Fruit fly (Drosophila melanogaster) whole organism, embryonic: Measurements from ENCODE around the gene CG4757.

Source experiments
- CG1024 ChIP-seq: fragments of 200-800 bp; sonication (Bioruptor generic); IDR thresholded peaks from 2 replicates; pipeline ENCODE4 v1.3.6; 2022; ENCODE audit warnings: missing biosample characterization, missing genetic modification characterization
- CG10543 ChIP-seq: fragments of 200-800 bp; sonication (Bioruptor generic); optimal IDR thresholded peaks from 3 replicates; lab custom pipeline; 2017; ENCODE audit warnings: missing biosample characterization, mild to moderate bottlenecking, missing genetic modification characterization, moderate library complexity
- CG11247 ChIP-seq: fragments of 200-800 bp; sonication (Bioruptor generic); IDR thresholded peaks from 2 replicates; pipeline ENCODE4 v1.3.6; 2022; ENCODE audit warnings: missing biosample characterization, missing genetic modification characterization
- CG12104 ChIP-seq: fragments of 200-800 bp; sonication (Bioruptor generic); optimal IDR thresholded peaks from 3 replicates; lab custom pipeline; 2016; ENCODE audit warnings: missing biosample characterization, missing genetic modification characterization
- CG12769 ChIP-seq: fragments of 200-800 bp; sonication (Bioruptor generic); optimal IDR thresholded peaks from 2 replicates; lab custom pipeline; 2019; ENCODE audit warnings: missing biosample characterization, mild to moderate bottlenecking, missing genetic modification characterization, moderate library complexity
- CG13424 ChIP-seq: fragments of 200-800 bp; sonication (Bioruptor generic); optimal IDR thresholded peaks from 2 replicates; lab custom pipeline; 2019; ENCODE audit warnings: missing biosample characterization, mild to moderate bottlenecking, missing genetic modification characterization, moderate library complexity
- CG17361 ChIP-seq: fragments of 200-800 bp; sonication (Bioruptor generic); IDR thresholded peaks from 3 replicates; pipeline ENCODE4 v1.3.6; 2022; ENCODE audit warnings: missing biosample characterization, missing genetic modification characterization
- CG17385 ChIP-seq: fragments of 200-800 bp; sonication (Bioruptor generic); optimal IDR thresholded peaks from 3 replicates; lab custom pipeline; 2018; ENCODE audit warnings: missing biosample characterization, mild to moderate bottlenecking, missing genetic modification characterization
- CG18599 ChIP-seq: fragments of 200-800 bp; sonication (Bioruptor generic); optimal IDR thresholded peaks from 3 replicates; lab custom pipeline; 2017; ENCODE audit warnings: missing biosample characterization, missing genetic modification characterization, mild to moderate bottlenecking, moderate library complexity, missing genetic modification reagents
- CG2202 ChIP-seq: fragments of 200-800 bp; sonication (Bioruptor generic); optimal IDR thresholded peaks from 2 replicates; lab custom pipeline; 2018; ENCODE audit warnings: missing biosample characterization, mild to moderate bottlenecking, missing genetic modification characterization
- CG2678 ChIP-seq: fragments of 200-800 bp; sonication (Bioruptor generic); optimal IDR thresholded peaks from 3 replicates; lab custom pipeline; 2019; ENCODE audit warnings: missing biosample characterization, mild to moderate bottlenecking, missing genetic modification characterization, moderate library complexity
- CG31365 ChIP-seq: fragments of 200-800 bp; sonication (Bioruptor generic); optimal IDR thresholded peaks from 2 replicates; lab custom pipeline; 2018; ENCODE audit warnings: missing biosample characterization, mild to moderate bottlenecking, missing genetic modification characterization
- CG31388 ChIP-seq: fragments of 200-800 bp; sonication (Bioruptor generic); optimal IDR thresholded peaks from 2 replicates; lab custom pipeline; 2016; ENCODE audit warnings: missing biosample characterization, missing genetic modification characterization
- CG32532 ChIP-seq: fragments of 200-800 bp; sonication (Bioruptor generic); IDR thresholded peaks from 2 replicates; pipeline ENCODE4 v1.3.6; 2022; ENCODE audit warnings: missing biosample characterization, missing genetic modification characterization
- CG6791 ChIP-seq: fragments of 200-800 bp; sonication (Bioruptor generic); IDR thresholded peaks from 3 replicates; pipeline ENCODE4 v1.3.6; 2022; ENCODE audit warnings: missing biosample characterization, missing genetic modification characterization; ENCODE audit not compliant: partially characterized antibody
- CG7372 ChIP-seq: fragments of 200-800 bp; sonication (Bioruptor generic); IDR thresholded peaks from 2 replicates; pipeline ENCODE4 v1.3.6; 2022; ENCODE audit warnings: missing biosample characterization, missing genetic modification characterization
- Chrac-16 ChIP-seq: fragments of 200-800 bp; sonication (Bioruptor generic); optimal IDR thresholded peaks from 3 replicates; lab custom pipeline; 2016; ENCODE audit warnings: missing biosample characterization, missing genetic modification characterization
- Doc2 ChIP-seq: fragments of 200-800 bp; sonication (Bioruptor generic); IDR thresholded peaks from 2 replicates; pipeline ENCODE4 v1.3.6; 2022; ENCODE audit warnings: missing biosample characterization, missing genetic modification characterization
- Fer1 ChIP-seq: fragments of 200-800 bp; sonication (Bioruptor generic); optimal IDR thresholded peaks from 2 replicates; lab custom pipeline; 2017; ENCODE audit warnings: missing biosample characterization, mild to moderate bottlenecking, missing genetic modification characterization
- H2.0 ChIP-seq: fragments of 200-800 bp; sonication (Bioruptor generic); IDR thresholded peaks from 2 replicates; pipeline ENCODE4 v1.3.6; 2022; ENCODE audit warnings: missing biosample characterization, missing genetic modification characterization
- Jarid2 ChIP-seq: fragments of 200-800 bp; sonication (Bioruptor generic); optimal IDR thresholded peaks from 3 replicates; lab custom pipeline; 2017; ENCODE audit warnings: mild to moderate bottlenecking, missing biosample characterization, missing genetic modification reagents, missing genetic modification characterization
- Meics ChIP-seq: fragments of 200-800 bp; sonication (Bioruptor generic); optimal IDR thresholded peaks from 2 replicates; lab custom pipeline; 2017; ENCODE audit warnings: missing biosample characterization, mild to moderate bottlenecking, missing genetic modification characterization
- NC2α ChIP-seq: fragments of 200-800 bp; sonication (Bioruptor generic); optimal IDR thresholded peaks from 2 replicates; lab custom pipeline; 2016; ENCODE audit warnings: missing biosample characterization, missing genetic modification characterization
- NK7.1 ChIP-seq: fragments of 200-800 bp; sonication (Bioruptor generic); optimal IDR thresholded peaks from 3 replicates; lab custom pipeline; 2016; ENCODE audit warnings: missing biosample characterization, missing genetic modification characterization
- Ptx1 ChIP-seq: fragments of 200-800 bp; sonication (Bioruptor generic); IDR thresholded peaks from 2 replicates; pipeline ENCODE4 v1.3.6; 2022; ENCODE audit warnings: missing biosample characterization, missing genetic modification characterization
- Sin3A ChIP-seq: fragments of >200 bp; optimal IDR thresholded peaks from 2 replicates; lab custom pipeline; 2018
- Sox100B ChIP-seq: fragments of 200-800 bp; sonication (Bioruptor generic); optimal IDR thresholded peaks from 3 replicates; lab custom pipeline; 2018; ENCODE audit warnings: missing biosample characterization, mild to moderate bottlenecking, missing genetic modification characterization
- abd-A ChIP-seq: fragments of 200-800 bp; sonication (Bioruptor generic); optimal IDR thresholded peaks from 3 replicates; lab custom pipeline; 2019; ENCODE audit warnings: missing biosample characterization, mild to moderate bottlenecking, missing genetic modification characterization, moderate library complexity
- ase ChIP-seq: fragments of 200-800 bp; sonication (Bioruptor generic); IDR thresholded peaks from 3 replicates; pipeline ENCODE4 v1.3.6; 2022; ENCODE audit warnings: missing biosample characterization, missing genetic modification characterization
- br ChIP-seq: fragments of >200 bp; optimal IDR thresholded peaks from 2 replicates; lab custom pipeline; 2017
- chinmo ChIP-seq: fragments of 200-800 bp; sonication (Bioruptor generic); IDR thresholded peaks from 4 replicates; pipeline ENCODE4 v1.3.6; 2022; ENCODE audit warnings: missing biosample characterization, missing genetic modification characterization; ENCODE audit not compliant: partially characterized antibody
- ci ChIP-seq: fragments of 200-800 bp; sonication (Bioruptor generic); IDR thresholded peaks from 3 replicates; pipeline ENCODE4 v1.3.6; 2022; ENCODE audit warnings: missing biosample characterization, missing genetic modification characterization
- da ChIP-seq: fragments of 200-800 bp; sonication (Bioruptor generic); optimal IDR thresholded peaks from 2 replicates; lab custom pipeline; 2016; ENCODE audit warnings: missing biosample characterization, missing genetic modification characterization
- ewg ChIP-seq: fragments of 200-800 bp; sonication (Bioruptor generic); optimal IDR thresholded peaks from 3 replicates; lab custom pipeline; 2017; ENCODE audit warnings: mild to moderate bottlenecking, missing biosample characterization, missing genetic modification reagents, missing genetic modification characterization
- fru ChIP-seq: fragments of >200 bp; optimal IDR thresholded peaks from 2 replicates; lab custom pipeline; 2017
- jing ChIP-seq: fragments of 200-800 bp; sonication (Bioruptor generic); optimal IDR thresholded peaks from 2 replicates; lab custom pipeline; 2018; ENCODE audit warnings: missing biosample characterization, mild to moderate bottlenecking, missing genetic modification characterization
- pb ChIP-seq: fragments of 200-800 bp; sonication (Bioruptor generic); optimal IDR thresholded peaks from 3 replicates; lab custom pipeline; 2016; ENCODE audit warnings: missing biosample characterization, missing genetic modification characterization
- pita ChIP-seq: fragments of 200-800 bp; sonication (Bioruptor generic); optimal IDR thresholded peaks from 2 replicates; lab custom pipeline; 2017; ENCODE audit warnings: missing biosample characterization, mild to moderate bottlenecking, missing genetic modification characterization
- rib ChIP-seq: fragments of 200-800 bp; sonication (Bioruptor generic); IDR thresholded peaks from 2 replicates; pipeline ENCODE4 v1.3.6; 2022; ENCODE audit warnings: missing biosample characterization, missing genetic modification characterization
- salm ChIP-seq: fragments of 200-800 bp; sonication (Bioruptor generic); optimal IDR thresholded peaks from 2 replicates; lab custom pipeline; 2018; ENCODE audit warnings: missing biosample characterization, mild to moderate bottlenecking, missing genetic modification characterization
- sd ChIP-seq: fragments of 200-800 bp; sonication (Bioruptor generic); optimal IDR thresholded peaks from 3 replicates; lab custom pipeline; 2018; ENCODE audit warnings: missing biosample characterization, mild to moderate bottlenecking, missing genetic modification characterization, moderate library complexity
- shn ChIP-seq: fragments of 200-800 bp; sonication (Bioruptor generic); optimal IDR thresholded peaks from 3 replicates; lab custom pipeline; 2016; ENCODE audit warnings: missing biosample characterization, missing genetic modification characterization
- stc ChIP-seq: fragments of 200-800 bp; sonication (Bioruptor generic); IDR thresholded peaks from 2 replicates; pipeline ENCODE4 v1.3.6; 2022; ENCODE audit warnings: missing biosample characterization, missing genetic modification characterization
- stwl ChIP-seq: fragments of 200-800 bp; sonication (Bioruptor generic); optimal IDR thresholded peaks from 3 replicates; lab custom pipeline; 2018; ENCODE audit warnings: missing biosample characterization, mild to moderate bottlenecking, missing genetic modification characterization, moderate library complexity
- sug ChIP-seq: fragments of 200-800 bp; optimal IDR thresholded peaks from 2 replicates; lab custom pipeline; 2019; ENCODE audit warnings: missing biosample characterization, mild to moderate bottlenecking, missing genetic modification characterization, moderate library complexity
- ttk ChIP-seq: fragments of 200-800 bp; sonication (Bioruptor generic); IDR thresholded peaks from 2 replicates; pipeline ENCODE4 v2.1.2; 2022; ENCODE audit warnings: missing biosample characterization, missing genetic modification characterization
- zen ChIP-seq: fragments of 200-800 bp; sonication (Bioruptor generic); optimal IDR thresholded peaks from 3 replicates; lab custom pipeline; 2018; ENCODE audit warnings: missing biosample characterization, mild to moderate bottlenecking, missing genetic modification characterization, moderate library complexity
- zen2 ChIP-seq: fragments of 200-800 bp; sonication (Bioruptor generic); IDR thresholded peaks from 3 replicates; pipeline ENCODE4 v1.3.6; 2022; ENCODE audit warnings: missing biosample characterization, missing genetic modification characterization; ENCODE audit not compliant: partially characterized antibody

Gene CG4757

dm6 chr3R:11199227-11199835 is 38.3 kb downstream of the CG4757 start (continued):
- TF ChIP-seq CG12769: peak; percentile 6
- TF ChIP-seq Ptx1 (GFP tag; lab: Robert Waterston, UW): no peak
- TF ChIP-seq stwl (tag; lab: Kevin White, UChicago): no peak
- no peak for TF ChIP-seq rib
- no peak for TF ChIP-seq NK7.1 (GFP tag; lab: Kevin White, UChicago)
- no peak for TF ChIP-seq CG6791 (GFP tag; lab: Robert Waterston, UW)
- TF ChIP-seq sd (tag; lab: Kevin White, UChicago): peak; percentile 82
- TF ChIP-seq Chrac-16 (GFP tag; lab: Kevin White, UChicago): no peak
- no peak for TF ChIP-seq abd-A (tag; lab: Kevin White, UChicago)
- no peak for TF ChIP-seq jing (GFP tag; lab: Kevin White, UChicago)
- TF ChIP-seq CG13424 (tag; lab: Kevin White, UChicago): no peak
- no peak for TF ChIP-seq zen (tag; lab: Kevin White, UChicago)

dm6 chr3R:11200042-11200884 is 39.3 kb downstream of the CG4757 start:
- TF ChIP-seq Doc2 (GFP tag; lab: Robert Waterston, UW) (no peak), CG31365 (tag; lab: Kevin White, UChicago) (no peak), stc (GFP tag; lab: Robert Waterston, UW) (0 out of 2 replicates have a peak, but pooled peaks have one; percentile 16), CG31388 (GFP tag; lab: Kevin White, UChicago) (no peak), ewg (GFP tag; lab: Kevin White, UChicago) (peak; percentile 16), CG18599 (GFP tag; lab: Kevin White, UChicago) (no peak), chinmo (GFP tag; lab: Robert Waterston, UW) (0 out of 4 replicates have a peak, but pooled peaks have one; percentile 34), CG1024 (GFP tag; lab: Robert Waterston, UW) (no peak), pita (GFP tag; lab: Kevin White, UChicago) (no peak), ttk (no peak), da (GFP tag; lab: Kevin White, UChicago) (no peak), H2.0 (GFP tag; lab: Robert Waterston, UW) (no peak), Meics (GFP tag; lab: Kevin White, UChicago) (no peak), Sin3A (lab: Kevin White, UChicago) (no peak), CG2678 (no peak), zen2 (GFP tag; lab: Robert Waterston, UW) (no peak), CG10543 (peak; percentile 30), Sox100B (GFP tag; lab: Kevin White, UChicago) (peak; percentile 30), ci (GFP tag; lab: Robert Waterston, UW) (no peak), CG32532 (no peak), sug (peak; percentile 85), br (no peak), Jarid2 (GFP tag; lab: Kevin White, UChicago) (peak; percentile 35), CG12104 (GFP tag; lab: Kevin White, UChicago) (no peak), Fer1 (GFP tag; lab: Kevin White, UChicago) (no peak), CG17361 (0 out of 3 replicates have a peak, but pooled peaks have one; percentile 46), fru (lab: Kevin White, UChicago) (no peak), CG17385 (GFP tag; lab: Kevin White, UChicago) (peak; percentile 41), CG2202 (no peak), pb (GFP tag; lab: Kevin White, UChicago) (no peak), shn (no peak), NC2α (GFP tag; lab: Kevin White, UChicago) (no peak), CG11247 (GFP tag; lab: Robert Waterston, UW) (0 out of 2 replicates have a peak, but pooled peaks have one; percentile 23), CG7372 (GFP tag; lab: Robert Waterston, UW) (peak; percentile 42; the same call in 1 of the 2 replicates), ase (GFP tag; lab: Robert Waterston, UW) (no peak), salm (tag; lab: Kevin White, UChicago) (no peak)
